Fruit fly (Drosophila melanogaster): Measurements from ENCODE around the gene IntS9.

IntS9 gene

dm6 chr3L:16131264-16132066 is 26.0 kb upstream of the IntS9 start, which contains the start of the genes Trs20 and elg1:
Gene Trs20 (minus strand): TSS chr3L:16131632.
Gene elg1 (plus strand): TSS chr3L:16132028.
- TF ChIP-seq CG11617 (GFP tag; optimal IDR thresholded peaks at IDR 0.05) (peak; percentile 67), CG33017 (tag; optimal IDR thresholded peaks at IDR 0.05) (peak; percentile 72), Crg-1 (GFP tag; optimal IDR thresholded peaks at IDR 0.05) (peak; percentile 82), kay (GFP tag; ENCODE audit: borderline replicate concordance) (no peak), Hr96 (GFP tag; optimal IDR thresholded peaks at IDR 0.05) (no peak), cnc (optimal IDR thresholded peaks at IDR 0.05) (no peak), CG12768 (GFP tag; optimal IDR thresholded peaks at IDR 0.05) (peak; percentile 81), cic (GFP tag; optimal IDR thresholded peaks at IDR 0.05) (peak; percentile 24), Clk (GFP tag; optimal IDR thresholded peaks at IDR 0.05) (no peak), CG5204 (GFP tag; optimal IDR thresholded peaks at IDR 0.05) (no peak), CG1620 (GFP tag; optimal IDR thresholded peaks at IDR 0.05) (peak; percentile 38), ovo (GFP tag; optimal IDR thresholded peaks at IDR 0.05) (peak; percentile 58), tj (GFP tag; optimal IDR thresholded peaks at IDR 0.05) (peak; percentile 37), CG14711 (tag; optimal IDR thresholded peaks at IDR 0.05) (peak; percentile 71), CG7045 (GFP tag; optimal IDR thresholded peaks at IDR 0.05) (peak; percentile 56), pad (GFP tag; optimal IDR thresholded peaks at IDR 0.05) (peak; percentile 81), Mnt (GFP tag; optimal IDR thresholded peaks at IDR 0.05) (peak; percentile 73), toe (GFP tag; optimal IDR thresholded peaks at IDR 0.05) (no peak), bab1 (GFP tag; optimal IDR thresholded peaks at IDR 0.05) (no peak), CG7101 (tag; optimal IDR thresholded peaks at IDR 0.05) (peak; percentile 79)

- no peak for TF ChIP-seq CG5204 (GFP tag; optimal IDR thresholded peaks at IDR 0.05)
- TF ChIP-seq Hr96 (GFP tag; optimal IDR thresholded peaks at IDR 0.05) = no peak
- peak; percentile 29 for TF ChIP-seq Crg-1 (GFP tag; optimal IDR thresholded peaks at IDR 0.05)
- TF ChIP-seq CG11617 (GFP tag; optimal IDR thresholded peaks at IDR 0.05) = peak; percentile 34
- TF ChIP-seq CG7045 (GFP tag; optimal IDR thresholded peaks at IDR 0.05) = no peak
- peak; percentile 16 for TF ChIP-seq ovo (GFP tag; optimal IDR thresholded peaks at IDR 0.05)
- TF ChIP-seq Mnt (GFP tag; optimal IDR thresholded peaks at IDR 0.05) = peak; percentile 48
- TF ChIP-seq tj (GFP tag; optimal IDR thresholded peaks at IDR 0.05) = no peak
- TF ChIP-seq toe (GFP tag; optimal IDR thresholded peaks at IDR 0.05) = no peak
- peak; percentile 88 for TF ChIP-seq CG14711 (tag; optimal IDR thresholded peaks at IDR 0.05)
- TF ChIP-seq bab1 (GFP tag; optimal IDR thresholded peaks at IDR 0.05) = peak; percentile 24
- TF ChIP-seq CG7101 (tag; optimal IDR thresholded peaks at IDR 0.05) = peak; percentile 37
- TF ChIP-seq cic (GFP tag; optimal IDR thresholded peaks at IDR 0.05) = peak; percentile 27
- no peak for TF ChIP-seq cnc (optimal IDR thresholded peaks at IDR 0.05)
- TF ChIP-seq kay (GFP tag; ENCODE audit: borderline replicate concordance) = no peak
These were observed 23.7 kb upstream of the IntS9 start, which contains the start of gene SsRbeta for dm6 chr3L:16128973-16129745. Gene SsRbeta (plus strand): TSS chr3L:16129617.

dm6 chr3L:16128481-16128972 is 23.1 kb upstream of the IntS9 start, which contains the start of gene Pgm1:
Gene Pgm1 (minus strand): TSS chr3L:16128531.
- TF ChIP-seq Crg-1 (GFP tag; optimal IDR thresholded peaks at IDR 0.05) (peak; percentile 76), CG12768 (GFP tag; optimal IDR thresholded peaks at IDR 0.05) (peak; percentile 92), Mnt (GFP tag; optimal IDR thresholded peaks at IDR 0.05) (peak; percentile 90), kay (GFP tag; ENCODE audit: borderline replicate concordance) (no peak), tj (GFP tag; optimal IDR thresholded peaks at IDR 0.05) (peak; percentile 93), CG1620 (GFP tag; optimal IDR thresholded peaks at IDR 0.05) (peak; percentile 89), bab1 (GFP tag; optimal IDR thresholded peaks at IDR 0.05) (peak; percentile 93), CG33017 (tag; optimal IDR thresholded peaks at IDR 0.05) (peak; percentile 88), pad (GFP tag; optimal IDR thresholded peaks at IDR 0.05) (peak; percentile 72), Hr96 (GFP tag; optimal IDR thresholded peaks at IDR 0.05) (peak; percentile 93), Clk (GFP tag; optimal IDR thresholded peaks at IDR 0.05) (peak; percentile 71), toe (GFP tag; optimal IDR thresholded peaks at IDR 0.05) (peak; percentile 90), CG7101 (tag; optimal IDR thresholded peaks at IDR 0.05) (peak; percentile 79), cnc (optimal IDR thresholded peaks at IDR 0.05) (no peak), CG11617 (GFP tag; optimal IDR thresholded peaks at IDR 0.05) (peak; percentile 90), cic (GFP tag; optimal IDR thresholded peaks at IDR 0.05) (peak; percentile 83), CG5204 (GFP tag; optimal IDR thresholded peaks at IDR 0.05) (no peak), CG7045 (GFP tag; optimal IDR thresholded peaks at IDR 0.05) (peak; percentile 86), CG14711 (tag; optimal IDR thresholded peaks at IDR 0.05) (no peak), ovo (GFP tag; optimal IDR thresholded peaks at IDR 0.05) (peak; percentile 32)

- peak; percentile 54 for TF ChIP-seq bab1 (GFP tag; optimal IDR thresholded peaks at IDR 0.05)
- TF ChIP-seq cnc (optimal IDR thresholded peaks at IDR 0.05) = no peak
- no peak for TF ChIP-seq cic (GFP tag; optimal IDR thresholded peaks at IDR 0.05)
- TF ChIP-seq CG33017 (tag; optimal IDR thresholded peaks at IDR 0.05) = no peak
- TF ChIP-seq CG7101 (tag; optimal IDR thresholded peaks at IDR 0.05) = peak; percentile 14
- peak; percentile 95 for TF ChIP-seq CG14711 (tag; optimal IDR thresholded peaks at IDR 0.05)
These were observed 16.4 kb upstream of the IntS9 start, which contains the start of gene Strump for dm6 chr3L:16121791-16122190. Gene Strump (plus strand): TSS chr3L:16122002.

All from whole organism, adult.